Fruit fly (Drosophila melanogaster): Measurements from ENCODE around the gene CG5418.

Gene CG5418

dm6 chr2L:12424555-12424954 lies 28.5 kb downstream of the CG5418 start, which contains the start of gene Fam92 (continued):
- TF ChIP-seq disco-r (GFP tag; optimal IDR thresholded peaks at IDR 0.05) (no peak), GATAe (GFP tag; conservative IDR thresholded peaks at IDR 0.05) (no peak), CG8388 (GFP tag; optimal IDR thresholded peaks at IDR 0.05) (no peak), CG4424 (GFP tag; optimal IDR thresholded peaks at IDR 0.05) (peak; percentile 39), Mes4 (GFP tag; optimal IDR thresholded peaks at IDR 0.05) (peak; percentile 22), CG17568 (GFP tag; optimal IDR thresholded peaks at IDR 0.05) (peak; percentile 55), CG7963 (GFP tag; IDR thresholded peaks at IDR 0.05; ENCODE audit: partially characterized antibody) (no peak), knrl (GFP tag; IDR thresholded peaks at IDR 0.05; ENCODE audit: partially characterized antibody) (no peak), Ravus (GFP tag; IDR thresholded peaks at IDR 0.05) (no peak), MESR4 (GFP tag; optimal IDR thresholded peaks at IDR 0.05) (no peak), Max (GFP tag; optimal IDR thresholded peaks at IDR 0.05) (peak; percentile 22), slbo (GFP tag; IDR thresholded peaks at IDR 0.05) (peak; percentile 60; the same call in 1 of the 2 replicates), Dbx (GFP tag; IDR thresholded peaks at IDR 0.05) (0 out of 3 replicates have a peak, but pooled peaks have one; percentile 13), pros (GFP tag; optimal IDR thresholded peaks at IDR 0.05) (no peak), Kr (GFP tag; optimal IDR thresholded peaks at IDR 0.05) (no peak), Ssrp (tag; optimal IDR thresholded peaks at IDR 0.05) (no peak), ara (GFP tag; IDR thresholded peaks at IDR 0.05) (no peak), run (tag; optimal IDR thresholded peaks at IDR 0.05) (no peak), Elba2 (GFP tag; optimal IDR thresholded peaks at IDR 0.05) (no peak), en (GFP tag; optimal IDR thresholded peaks at IDR 0.05) (peak; percentile 39), trh (GFP tag; optimal IDR thresholded peaks at IDR 0.05) (no peak), CG15073 (GFP tag; optimal IDR thresholded peaks at IDR 0.05) (no peak), CG16813 (GFP tag; IDR thresholded peaks at IDR 0.05; ENCODE audit: partially characterized antibody) (no peak), Dll (GFP tag; IDR thresholded peaks at IDR 0.05; ENCODE audit: partially characterized antibody) (no peak), Optix (GFP tag; IDR thresholded peaks at IDR 0.05) (no peak; the same call in 2 of the 3 replicates), chif (GFP tag; optimal IDR thresholded peaks at IDR 0.05) (peak in 1 of 2 experiments; percentile 65), CG15479 (GFP tag; optimal IDR thresholded peaks at IDR 0.05) (no peak), CG17361 (GFP tag; IDR thresholded peaks at IDR 0.05) (peak; percentile 49; the same call in 1 of the 3 replicates), CG5953 (GFP tag; IDR thresholded peaks at IDR 0.05) (no peak), Atf-2 (GFP tag; optimal IDR thresholded peaks at IDR 0.05) (peak; percentile 24), tx (GFP tag; optimal IDR thresholded peaks at IDR 0.05) (no peak), bsh (GFP tag; optimal IDR thresholded peaks at IDR 0.05) (peak in 1 of 2 experiments; percentile 48), CG6791 (GFP tag; IDR thresholded peaks at IDR 0.05; ENCODE audit: partially characterized antibody) (no peak), H15 (GFP tag; IDR thresholded peaks at IDR 0.05) (no peak), CG12391 (tag; optimal IDR thresholded peaks at IDR 0.05) (peak; percentile 42), CG30403 (GFP tag; optimal IDR thresholded peaks at IDR 0.05) (peak; percentile 60), Meics (GFP tag; optimal IDR thresholded peaks at IDR 0.05) (peak; percentile 56), Hey (tag; optimal IDR thresholded peaks at IDR 0.05) (no peak), pzg (GFP tag; optimal IDR thresholded peaks at IDR 0.05) (peak; percentile 47), pb (GFP tag; optimal IDR thresholded peaks at IDR 0.05) (no peak), NFAT (GFP tag; IDR thresholded peaks at IDR 0.05) (peak; percentile 82), Poxn (GFP tag; IDR thresholded peaks at IDR 0.05) (no peak), phol (tag; optimal IDR thresholded peaks at IDR 0.05) (peak; percentile 13), CG14014 (GFP tag; IDR thresholded peaks at IDR 0.05) (peak; percentile 50; the same call in 1 of the 2 replicates), cad (GFP tag; optimal IDR thresholded peaks at IDR 0.05) (no peak), ato (GFP tag; IDR thresholded peaks at IDR 0.05; ENCODE audit: partially characterized antibody) (no peak), CG14965 (GFP tag; optimal IDR thresholded peaks at IDR 0.05; ENCODE audit: borderline replicate concordance) (no peak), yki (optimal IDR thresholded peaks at IDR 0.05) (no peak), CG10543 (GFP tag; optimal IDR thresholded peaks at IDR 0.05) (no peak), caup (GFP tag; optimal IDR thresholded peaks at IDR 0.05; ENCODE audit: severe bottlenecking) (peak; percentile 52), emc (GFP tag; optimal IDR thresholded peaks at IDR 0.05) (no peak)
